Fruit fly (Drosophila melanogaster): ENCODE data around the gene AIF.

AIF gene

DNA sequence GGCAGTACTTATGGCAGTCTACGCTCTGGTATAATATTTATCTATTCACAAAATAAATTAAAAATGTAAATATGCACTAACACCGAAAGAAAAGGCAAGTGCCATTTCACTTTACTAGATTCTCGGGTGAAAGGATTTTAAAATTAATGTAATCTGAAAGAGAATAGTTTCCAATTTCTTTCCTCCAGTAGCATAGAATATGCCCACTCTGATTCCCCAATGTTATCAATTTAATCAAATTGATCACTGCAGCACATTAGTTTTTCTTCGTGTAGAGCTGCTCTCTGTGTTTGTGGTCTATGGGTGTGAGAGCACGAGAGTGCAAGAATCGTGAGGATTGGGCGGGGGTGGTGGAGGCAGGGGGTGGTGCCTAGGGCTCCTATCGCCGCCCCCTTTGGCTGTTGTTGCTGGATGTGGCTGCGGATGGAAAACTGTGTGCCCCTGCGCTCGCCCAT, 49.6 kb downstream of the AIF start (continued):
- TF ChIP-seq CG5180 (GFP tag; optimal IDR thresholded peaks at IDR 0.05) (no peak), CG12769 (tag; optimal IDR thresholded peaks at IDR 0.05) (no peak), Lpt (GFP tag; optimal IDR thresholded peaks at IDR 0.05) (no peak), CG12071 (GFP tag; optimal IDR thresholded peaks at IDR 0.05) (peak; percentile 64), Eip74EF (GFP tag; optimal IDR thresholded peaks at IDR 0.05) (peak in 1 of 2 experiments; percentile 88), stc (GFP tag; IDR thresholded peaks at IDR 0.05) (no peak), crc (GFP tag; optimal IDR thresholded peaks at IDR 0.05) (peak; percentile 42), CG15514 (GFP tag; optimal IDR thresholded peaks at IDR 0.05) (peak; percentile 22), CG12219 (GFP tag; optimal IDR thresholded peaks at IDR 0.05) (peak; percentile 77), rib (GFP tag; IDR thresholded peaks at IDR 0.05) (no peak), CG13624 (GFP tag; optimal IDR thresholded peaks at IDR 0.05) (no peak), tap (tag; optimal IDR thresholded peaks at IDR 0.05) (peak; percentile 85), Oli (tag; optimal IDR thresholded peaks at IDR 0.05) (peak; percentile 88), CG9932 (GFP tag; IDR thresholded peaks at IDR 0.05) (no peak), cwo (GFP tag; optimal IDR thresholded peaks at IDR 0.05) (peak; percentile 50), lmd (GFP tag; IDR thresholded peaks at IDR 0.05) (peak; percentile 68; the same call in 1 of the 2 replicates), ttk (GFP tag; IDR thresholded peaks at IDR 0.05) (peak; percentile 45), hb (GFP tag; IDR thresholded peaks at IDR 0.05; ENCODE audit: partially characterized antibody) (no peak), vvl (GFP tag; IDR thresholded peaks at IDR 0.05) (peak; percentile 87), dmrt11E (tag; optimal IDR thresholded peaks at IDR 0.05) (peak; percentile 95), CG6791 (GFP tag; IDR thresholded peaks at IDR 0.05; ENCODE audit: partially characterized antibody) (no peak), CG16779 (GFP tag; IDR thresholded peaks at IDR 0.05) (no peak), CG9609 (GFP tag; optimal IDR thresholded peaks at IDR 0.05) (peak; percentile 44), zen2 (GFP tag; IDR thresholded peaks at IDR 0.05; ENCODE audit: partially characterized antibody) (no peak), CG6813 (GFP tag; optimal IDR thresholded peaks at IDR 0.05) (peak; percentile 67), CG10147 (GFP tag; optimal IDR thresholded peaks at IDR 0.05) (peak; percentile 35), nerfin-1 (tag; optimal IDR thresholded peaks at IDR 0.05) (peak; percentile 92), CG18599 (GFP tag; optimal IDR thresholded peaks at IDR 0.05) (peak; percentile 65), HLH3B (GFP tag; IDR thresholded peaks at IDR 0.05) (peak; percentile 71), CG10543 (GFP tag; optimal IDR thresholded peaks at IDR 0.05) (peak; percentile 26), Taf1 (GFP tag; IDR thresholded peaks at IDR 0.05) (no peak), klu (GFP tag; IDR thresholded peaks at IDR 0.05) (no peak), Gsc (GFP tag; IDR thresholded peaks at IDR 0.05) (peak; percentile 59), grn (GFP tag; optimal IDR thresholded peaks at IDR 0.05) (peak; percentile 49), CG4424 (GFP tag; optimal IDR thresholded peaks at IDR 0.05) (peak; percentile 90), CG8478 (optimal IDR thresholded peaks at IDR 0.05) (no peak), Lhr (GFP tag; optimal IDR thresholded peaks at IDR 0.05) (peak; percentile 86), Doc2 (GFP tag; IDR thresholded peaks at IDR 0.05) (no peak), CG8388 (GFP tag; optimal IDR thresholded peaks at IDR 0.05) (peak; percentile 90), grau (tag; optimal IDR thresholded peaks at IDR 0.05) (peak; percentile 75), NC2α (GFP tag; optimal IDR thresholded peaks at IDR 0.05) (peak; percentile 30), cas (GFP tag; IDR thresholded peaks at IDR 0.05) (no peak), CG9727 (GFP tag; optimal IDR thresholded peaks at IDR 0.05) (peak; percentile 90), CG17385 (GFP tag; optimal IDR thresholded peaks at IDR 0.05) (peak; percentile 77), Mrtf (GFP tag; IDR thresholded peaks at IDR 0.05) (peak; percentile 48; the same call in 2 of the 3 replicates), tgo (GFP tag; IDR thresholded peaks at IDR 0.05) (peak; percentile 61; the same call in 2 of the 3 replicates), fd64A (GFP tag; optimal IDR thresholded peaks at IDR 0.05) (peak; percentile 90), CG9876 (GFP tag; optimal IDR thresholded peaks at IDR 0.05) (peak; percentile 10), Fer2 (tag; optimal IDR thresholded peaks at IDR 0.05) (no peak), exex (tag; optimal IDR thresholded peaks at IDR 0.05) (no peak)
